Worm (Caenorhabditis elegans) whole organism, early embryonic: Measurements from ENCODE around the gene prp-19.
A peak's percentile ranks its signal among the peaks of the same experiment; 100 is the strongest.

Source experiments
- B0310.2 ChIP-seq: sonication (generic microtip); optimal IDR thresholded peaks from 2 replicates; lab custom pipeline; 2016; ENCODE audit warnings: mild to moderate bottlenecking, missing genetic modification characterization, missing compliant biosample characterization
- F13C5.2 ChIP-seq: sonication (generic microtip); optimal IDR thresholded peaks from 2 replicates; lab custom pipeline; 2017; ENCODE audit warnings: mild to moderate bottlenecking, missing genetic modification characterization, inconsistent platforms, missing compliant biosample characterization
- ama-1 ChIP-seq: fragments of 150-350 bp; optimal IDR thresholded peaks from 2 replicates; lab custom pipeline; 2014
- ceh-13 ChIP-seq: fragments of 200-800 bp; sonication (Bioruptor generic); optimal IDR thresholded peaks from 2 replicates; lab custom pipeline; 2018; ENCODE audit warnings: mild to moderate bottlenecking, missing genetic modification characterization, missing compliant biosample characterization
- ceh-36 ChIP-seq: sonication (generic microtip); optimal IDR thresholded peaks from 2 replicates; lab custom pipeline; 2016; ENCODE audit warnings: missing genetic modification characterization, inconsistent platforms, missing compliant biosample characterization
- flt-1 ChIP-seq: fragments of 200-800 bp; sonication (Bioruptor generic); IDR thresholded peaks from 2 replicates; pipeline ENCODE4 v1.3.6; 2022; ENCODE audit warnings: missing genetic modification characterization, missing compliant biosample characterization
- hmbx-1 ChIP-seq: sonication (generic microtip); optimal IDR thresholded peaks from 2 replicates; lab custom pipeline; 2016; ENCODE audit warnings: mild to moderate bottlenecking, missing genetic modification characterization, missing compliant biosample characterization
- hmg-4 ChIP-seq: fragments of 200-800 bp; sonication (Bioruptor generic); optimal IDR thresholded peaks from 2 replicates; lab custom pipeline; 2018; ENCODE audit warnings: mild to moderate bottlenecking, missing genetic modification characterization, missing compliant biosample characterization
- hnd-1 ChIP-seq: sonication (generic microtip); optimal IDR thresholded peaks from 2 replicates; lab custom pipeline; 2016; ENCODE audit warnings: missing genetic modification characterization, missing compliant biosample characterization
- pes-1 ChIP-seq: fragments of 200-800 bp; sonication (Bioruptor generic); IDR thresholded peaks from 2 replicates; pipeline ENCODE4 v1.3.6; 2022; ENCODE audit warnings: missing genetic modification reagents, missing genetic modification characterization, missing compliant biosample characterization
- scrt-1 ChIP-seq: fragments of 200-800 bp; sonication (Bioruptor generic); IDR thresholded peaks from 2 replicates; pipeline ENCODE4 v1.3.6; 2022; ENCODE audit warnings: missing genetic modification characterization, missing compliant biosample characterization
- sea-1 ChIP-seq: fragments of 200-800 bp; sonication (Bioruptor generic); conservative IDR thresholded peaks from 2 replicates; pipeline ENCODE4 v1.3.6; 2022; ENCODE audit warnings: missing genetic modification characterization, missing compliant biosample characterization
- tbx-37 ChIP-seq: fragments of 200-800 bp; sonication (Bioruptor generic); conservative IDR thresholded peaks from 2 replicates; pipeline ENCODE4 v1.3.6; 2022; ENCODE audit warnings: missing genetic modification reagents, missing genetic modification characterization, missing compliant biosample characterization
- tra-4 ChIP-seq: sonication (generic microtip); optimal IDR thresholded peaks from 2 replicates; lab custom pipeline; 2017; ENCODE audit warnings: missing genetic modification characterization, missing compliant biosample characterization

DNA sequence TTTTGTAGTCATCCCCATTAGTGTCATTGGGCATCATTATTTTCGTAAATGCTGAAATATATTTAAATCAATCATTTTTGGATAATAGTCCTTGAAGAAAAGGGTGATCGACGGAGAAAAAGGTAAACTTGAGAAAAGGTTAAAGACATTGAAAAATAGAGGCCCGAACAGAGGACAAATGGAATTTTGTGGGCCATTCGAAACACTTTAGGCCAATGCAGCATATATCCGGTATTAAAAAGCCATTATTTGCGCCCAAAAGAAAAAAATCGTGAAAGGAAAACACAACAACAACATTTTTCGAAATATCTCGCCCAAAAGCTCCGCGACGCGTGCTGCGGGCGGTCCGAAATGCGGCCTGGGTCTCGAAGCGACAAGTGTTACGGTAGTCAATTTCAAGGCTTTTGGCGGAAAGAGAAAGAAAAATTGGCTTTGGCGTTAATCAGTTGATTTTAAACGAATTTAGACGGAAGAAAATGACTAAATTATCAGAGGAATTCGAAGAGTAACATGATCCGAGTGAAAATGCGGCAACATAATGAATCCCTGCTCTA, 35.1 kb upstream of the prp-19 start, which contains the start of gene morc-1:
- TF ChIP-seq hnd-1 (no peak), ama-1 (lab: Kevin White, UChicago) (no peak), flt-1 (GFP tag; lab: Robert Waterston, UW) (no peak), hmbx-1 (tag; lab: Kevin White, UChicago) (no peak), B0310.2 (tag; lab: Kevin White, UChicago) (no peak), hmg-4 (GFP tag; lab: Kevin White, UChicago) (no peak), scrt-1 (GFP tag; lab: Robert Waterston, UW) (0 out of 2 replicates have a peak, but pooled peaks have one; percentile 9), tbx-37 (GFP tag; lab: Robert Waterston, UW) (no peak), pes-1 (GFP tag; lab: Robert Waterston, UW) (no peak), F13C5.2 (tag; lab: Kevin White, UChicago) (no peak), ceh-36 (tag; lab: Kevin White, UChicago) (no peak), sea-1 (GFP tag; lab: Robert Waterston, UW) (no peak), tra-4 (no peak), ceh-13 (GFP tag; lab: Kevin White, UChicago) (no peak)
